Fruit fly (Drosophila melanogaster) whole organism, embryonic: ENCODE results near the gene CG12078.

Experiments
- Atf-2 ChIP-seq: fragments of 200-800 bp; sonication (Bioruptor generic); optimal IDR thresholded peaks from 2 replicates; lab custom pipeline; 2016; ENCODE audit warnings: missing biosample characterization, missing genetic modification characterization
- CG10267 ChIP-seq: fragments of 200-800 bp; sonication (Bioruptor generic); optimal IDR thresholded peaks from 2 replicates; lab custom pipeline; 2018; ENCODE audit warnings: missing biosample characterization, mild to moderate bottlenecking, missing genetic modification characterization, moderate library complexity
- CG10979 ChIP-seq: fragments of 200-800 bp; sonication (Bioruptor generic); optimal IDR thresholded peaks from 2 replicates; lab custom pipeline; 2018; ENCODE audit warnings: missing biosample characterization, mild to moderate bottlenecking, missing genetic modification characterization, moderate library complexity
- CG11695 ChIP-seq: fragments of 200-800 bp; sonication (Bioruptor generic); IDR thresholded peaks from 3 replicates; pipeline ENCODE4 v1.3.6; 2022; ENCODE audit warnings: missing biosample characterization, missing genetic modification characterization
- CG12769 ChIP-seq: fragments of 200-800 bp; sonication (Bioruptor generic); optimal IDR thresholded peaks from 2 replicates; lab custom pipeline; 2019; ENCODE audit warnings: missing biosample characterization, mild to moderate bottlenecking, missing genetic modification characterization, moderate library complexity
- CG14050 ChIP-seq: fragments of 200-800 bp; sonication (Bioruptor generic); IDR thresholded peaks from 3 replicates; pipeline ENCODE4 v1.3.6; 2022; ENCODE audit warnings: missing biosample characterization, missing genetic modification characterization
- CG15073 ChIP-seq: fragments of 200-800 bp; sonication (Bioruptor generic); optimal IDR thresholded peaks from 2 replicates; lab custom pipeline; 2016; ENCODE audit warnings: missing biosample characterization, missing genetic modification characterization
- CG17912 ChIP-seq: fragments of 200-800 bp; sonication (Bioruptor generic); optimal IDR thresholded peaks from 2 replicates; lab custom pipeline; 2018; ENCODE audit warnings: missing biosample characterization, mild to moderate bottlenecking, missing genetic modification characterization
- CG18011 ChIP-seq: fragments of 200-800 bp; sonication (Bioruptor generic); optimal IDR thresholded peaks from 2 replicates; lab custom pipeline; 2017; ENCODE audit warnings: missing biosample characterization, missing genetic modification characterization, mild to moderate bottlenecking, moderate library complexity, missing genotype
- CG2116 ChIP-seq: fragments of 200-800 bp; sonication (Bioruptor generic); optimal IDR thresholded peaks from 3 replicates; lab custom pipeline; 2018; ENCODE audit warnings: missing biosample characterization, mild to moderate bottlenecking, missing genetic modification characterization
- CG2202 ChIP-seq: fragments of 200-800 bp; sonication (Bioruptor generic); optimal IDR thresholded peaks from 2 replicates; lab custom pipeline; 2018; ENCODE audit warnings: missing biosample characterization, mild to moderate bottlenecking, missing genetic modification characterization
- CG30020 ChIP-seq: fragments of 200-800 bp; optimal IDR thresholded peaks from 2 replicates; lab custom pipeline; 2019; ENCODE audit warnings: missing biosample characterization, mild to moderate bottlenecking, missing genetic modification characterization, moderate library complexity
- CG30403 ChIP-seq: fragments of 200-800 bp; sonication (Bioruptor generic); optimal IDR thresholded peaks from 3 replicates; lab custom pipeline; 2016; ENCODE audit warnings: missing biosample characterization, missing genetic modification characterization
- CG30431 ChIP-seq: fragments of 200-800 bp; sonication (Bioruptor generic); optimal IDR thresholded peaks from 2 replicates; lab custom pipeline; 2017; ENCODE audit warnings: missing biosample characterization, missing genetic modification characterization
- CG4617 ChIP-seq: fragments of 200-800 bp; sonication (Bioruptor generic); optimal IDR thresholded peaks from 3 replicates; lab custom pipeline; 2016; ENCODE audit warnings: missing biosample characterization, missing genetic modification characterization, borderline replicate concordance
- CG5245 ChIP-seq: fragments of 200-800 bp; sonication (Bioruptor generic); optimal IDR thresholded peaks from 3 replicates; lab custom pipeline; 2016; ENCODE audit warnings: missing biosample characterization, missing genetic modification characterization
- CG6654 ChIP-seq: fragments of 200-800 bp; sonication (Bioruptor generic); optimal IDR thresholded peaks from 2 replicates; lab custom pipeline; 2017; ENCODE audit warnings: missing biosample characterization, mild to moderate bottlenecking, missing genetic modification characterization
- CG7928 ChIP-seq: fragments of 200-800 bp; sonication (Bioruptor generic); optimal IDR thresholded peaks from 2 replicates; lab custom pipeline; 2017; ENCODE audit warnings: missing biosample characterization, mild to moderate bottlenecking, missing genetic modification characterization
- CG8924 ChIP-seq: fragments of 200-800 bp; optimal IDR thresholded peaks from 3 replicates; lab custom pipeline; 2019; ENCODE audit warnings: missing biosample characterization, mild to moderate bottlenecking, missing genetic modification characterization, moderate library complexity
- CG9797 ChIP-seq: fragments of 200-800 bp; sonication (Bioruptor generic); optimal IDR thresholded peaks from 3 replicates; lab custom pipeline; 2018; ENCODE audit warnings: missing biosample characterization, mild to moderate bottlenecking, missing genetic modification characterization
- Camta ChIP-seq: fragments of 200-800 bp; sonication (Bioruptor generic); optimal IDR thresholded peaks from 2 replicates; lab custom pipeline; 2016; ENCODE audit warnings: missing biosample characterization, missing genetic modification characterization
- Dad ChIP-seq: fragments of 200-800 bp; sonication (Bioruptor generic); optimal IDR thresholded peaks from 3 replicates; lab custom pipeline; 2016; ENCODE audit warnings: missing biosample characterization, missing genetic modification characterization
- Dbx ChIP-seq: fragments of 200-800 bp; sonication (Bioruptor generic); IDR thresholded peaks from 3 replicates; pipeline ENCODE4 v1.3.6; 2022; ENCODE audit warnings: missing biosample characterization, missing genetic modification characterization
- Eip74EF ChIP-seq, 2 experiments: fragments of 200-800 bp in 1 of 2; fragments of >200 bp in 1 of 2; sonication (Bioruptor generic) in 1 of 2; optimal IDR thresholded peaks; 2 replicates each; lab custom pipeline; 2017 to 2019; ENCODE audit warnings: missing biosample characterization in 2 of 2, missing genetic modification characterization in 2 of 2, mild to moderate bottlenecking in 1 of 2, moderate library complexity in 1 of 2
- Hey ChIP-seq: fragments of 200-800 bp; sonication (Bioruptor generic); optimal IDR thresholded peaks from 3 replicates; lab custom pipeline; 2018; ENCODE audit warnings: missing biosample characterization, mild to moderate bottlenecking, missing genetic modification characterization
- HmgD ChIP-seq: fragments of 200-800 bp; sonication (Bioruptor generic); optimal IDR thresholded peaks from 3 replicates; lab custom pipeline; 2016; ENCODE audit warnings: missing biosample characterization, missing genetic modification characterization
- Hr3 ChIP-seq: fragments of 200-800 bp; sonication (Bioruptor generic); optimal IDR thresholded peaks from 3 replicates; lab custom pipeline; 2016; ENCODE audit warnings: missing biosample characterization, missing genetic modification characterization
- Hr51 ChIP-seq, 2 experiments: fragments of 200-800 bp; sonication (Bioruptor generic); optimal IDR thresholded peaks; 2 replicates in 1 of 2; 3 replicates in 1 of 2; lab custom pipeline; 2016 to 2018; ENCODE audit warnings: missing biosample characterization in 2 of 2, missing genetic modification characterization in 2 of 2, mild to moderate bottlenecking in 1 of 2, moderate library complexity in 1 of 2
- Jarid2 ChIP-seq: fragments of 200-800 bp; sonication (Bioruptor generic); optimal IDR thresholded peaks from 3 replicates; lab custom pipeline; 2017; ENCODE audit warnings: mild to moderate bottlenecking, missing biosample characterization, missing genetic modification reagents, missing genetic modification characterization
- Myb ChIP-seq: fragments of 200-800 bp; sonication (Bioruptor generic); optimal IDR thresholded peaks from 2 replicates; lab custom pipeline; 2016; ENCODE audit warnings: missing biosample characterization, missing genetic modification characterization
- Oli ChIP-seq: fragments of 200-800 bp; sonication (Bioruptor generic); optimal IDR thresholded peaks from 2 replicates; lab custom pipeline; 2018; ENCODE audit warnings: missing biosample characterization, mild to moderate bottlenecking, missing genetic modification characterization, moderate library complexity
- cad ChIP-seq: fragments of >200 bp; optimal IDR thresholded peaks from 2 replicates; lab custom pipeline; 2017; ENCODE audit warnings: missing biosample characterization, missing genetic modification characterization
- disco-r ChIP-seq: fragments of 200-800 bp; sonication (Bioruptor generic); optimal IDR thresholded peaks from 2 replicates; lab custom pipeline; 2016; ENCODE audit warnings: missing biosample characterization, missing genetic modification characterization
- dmrt99B ChIP-seq: fragments of 200-800 bp; sonication (Bioruptor generic); optimal IDR thresholded peaks from 2 replicates; lab custom pipeline; 2018; ENCODE audit warnings: missing biosample characterization, mild to moderate bottlenecking, missing genetic modification characterization, moderate library complexity
- dpn ChIP-seq, 2 experiments: fragments of 200-800 bp; sonication (Bioruptor generic); optimal IDR thresholded peaks; 3 replicates each; lab custom pipeline; 2016; ENCODE audit warnings: missing biosample characterization in 2 of 2, missing genetic modification characterization in 2 of 2
- eve ChIP-seq, 2 experiments: fragments of >200 bp; optimal IDR thresholded peaks; 2 replicates each; lab custom pipeline; 2017; ENCODE audit warnings: missing biosample characterization in 2 of 2, missing genetic modification characterization in 2 of 2
- fu2 ChIP-seq: fragments of 200-800 bp; sonication (Bioruptor generic); optimal IDR thresholded peaks from 2 replicates; lab custom pipeline; 2016; ENCODE audit warnings: missing biosample characterization, missing genetic modification characterization
- gsb-n ChIP-seq: fragments of 200-800 bp; sonication (Bioruptor generic); optimal IDR thresholded peaks from 3 replicates; lab custom pipeline; 2018; ENCODE audit warnings: missing biosample characterization, mild to moderate bottlenecking, missing genetic modification characterization
- mld ChIP-seq: fragments of 200-800 bp; sonication (Bioruptor generic); IDR thresholded peaks from 3 replicates; pipeline ENCODE4 v1.3.6; 2022; ENCODE audit warnings: missing biosample characterization, missing genetic modification characterization; ENCODE audit not compliant: partially characterized antibody
- nerfin-1 ChIP-seq: fragments of 200-800 bp; sonication (Bioruptor generic); optimal IDR thresholded peaks from 3 replicates; lab custom pipeline; 2019; ENCODE audit warnings: missing biosample characterization, mild to moderate bottlenecking, missing genetic modification characterization, moderate library complexity
- p53 ChIP-seq: fragments of 200-800 bp; sonication (Bioruptor generic); optimal IDR thresholded peaks from 2 replicates; lab custom pipeline; 2016; ENCODE audit warnings: missing biosample characterization, missing genetic modification characterization
- pita ChIP-seq: fragments of 200-800 bp; sonication (Bioruptor generic); optimal IDR thresholded peaks from 2 replicates; lab custom pipeline; 2017; ENCODE audit warnings: missing biosample characterization, mild to moderate bottlenecking, missing genetic modification characterization
- row ChIP-seq: fragments of 200-800 bp; sonication (Bioruptor generic); IDR thresholded peaks from 3 replicates; pipeline ENCODE4 v1.3.6; 2022; ENCODE audit warnings: missing biosample characterization, missing genetic modification characterization
- schlank ChIP-seq: fragments of 200-800 bp; sonication (Bioruptor generic); optimal IDR thresholded peaks from 2 replicates; lab custom pipeline; 2018; ENCODE audit warnings: missing biosample characterization, mild to moderate bottlenecking, missing genetic modification characterization
- sisA ChIP-seq: fragments of 200-800 bp; sonication (Bioruptor generic); IDR thresholded peaks from 2 replicates; pipeline ENCODE4 v1.3.6; 2022; ENCODE audit warnings: missing biosample characterization, missing genetic modification characterization
- wor ChIP-seq: fragments of 200-800 bp; sonication (Bioruptor generic); IDR thresholded peaks from 2 replicates; pipeline ENCODE4 v1.3.6; 2022; ENCODE audit warnings: missing biosample characterization, missing genetic modification characterization
- z ChIP-seq: fragments of 200-800 bp; sonication (Bioruptor generic); IDR thresholded peaks from 3 replicates; pipeline ENCODE4 v1.3.6; 2022; ENCODE audit warnings: missing biosample characterization, missing genetic modification characterization
- zfh2 ChIP-seq: fragments of 200-800 bp; sonication (Bioruptor generic); optimal IDR thresholded peaks from 2 replicates; lab custom pipeline; 2016; ENCODE audit warnings: missing biosample characterization, missing genetic modification characterization

CG12078 gene

DNA sequence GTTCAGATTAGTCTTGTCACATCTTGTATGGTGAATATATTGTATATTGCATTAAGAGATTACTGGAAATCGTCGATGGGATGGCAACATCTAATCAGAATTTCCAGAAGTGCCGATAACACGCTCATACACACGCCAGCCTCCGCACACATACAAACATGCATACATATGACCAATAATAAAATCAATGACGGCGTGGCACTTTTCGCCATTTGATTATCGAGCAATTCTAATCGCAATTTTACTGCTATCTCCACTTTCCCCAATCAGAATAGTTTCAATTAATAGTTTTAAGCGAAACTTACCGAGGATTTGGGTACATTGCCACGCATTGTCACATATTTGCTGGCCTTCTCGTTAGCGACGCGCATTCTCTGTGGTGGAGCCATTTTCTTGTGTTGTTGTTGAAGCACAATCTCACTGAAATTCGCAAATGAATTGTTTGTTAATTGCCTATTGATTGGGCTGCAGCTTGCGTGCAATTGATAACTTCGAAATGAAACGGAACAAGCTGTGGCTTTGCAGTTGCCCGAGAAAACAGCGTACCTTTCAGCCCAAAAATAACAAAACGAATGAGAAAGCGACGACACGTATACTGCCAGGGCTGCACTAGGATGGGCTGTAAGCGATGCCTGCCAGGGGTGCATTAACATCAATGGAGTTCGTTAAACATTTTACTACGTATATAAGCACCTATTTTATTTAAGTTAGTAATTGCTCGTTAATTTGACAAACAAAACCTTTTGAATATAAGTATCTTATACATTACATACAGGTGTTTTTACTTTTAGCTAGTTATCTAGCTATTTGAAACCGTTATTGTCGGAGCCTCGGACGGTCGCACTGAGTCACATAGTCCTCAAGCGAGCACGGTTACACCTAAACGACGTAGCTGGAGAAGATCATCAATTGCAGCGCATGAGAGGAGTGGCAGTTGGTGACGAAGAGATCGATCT is 45.4 kb downstream of the CG12078 start, which contains the start of the genes CG32276 and gry (continued):
- TF ChIP-seq CG11695 (GFP tag; lab: Robert Waterston, UW) (peak; percentile 73), CG17912 (GFP tag; lab: Kevin White, UChicago) (peak; percentile 7), CG18011 (GFP tag; lab: Kevin White, UChicago) (peak; percentile 49), CG15073 (no peak), CG30020 (peak; percentile 78), gsb-n (tag; lab: Kevin White, UChicago) (no peak), CG30431 (GFP tag; lab: Kevin White, UChicago) (peak; percentile 9), fu2 (GFP tag; lab: Kevin White, UChicago) (peak; percentile 76), CG7928 (GFP tag; lab: Kevin White, UChicago) (peak; percentile 99), nerfin-1 (tag; lab: Kevin White, UChicago) (peak; percentile 53), CG10267 (peak; percentile 82), Oli (tag; lab: Kevin White, UChicago) (peak; percentile 54), mld (GFP tag; lab: Robert Waterston, UW) (no peak), Hr51 (GFP tag; optimal IDR thresholded peaks at IDR 0.05; lab: Kevin White, UChicago) (peak in 1 of 2 experiments; percentile 78), dmrt99B (no peak), HmgD (peak; percentile 65), CG4617 (GFP tag; lab: Kevin White, UChicago) (peak; percentile 86), CG8924 (tag; lab: Kevin White, UChicago) (peak; percentile 82), Atf-2 (GFP tag; lab: Kevin White, UChicago) (peak; percentile 81), wor (GFP tag; lab: Robert Waterston, UW) (peak; percentile 59), Jarid2 (GFP tag; lab: Kevin White, UChicago) (peak; percentile 50)
- TF ChIP-seq, all 482 proteins: peak for 326

dm6 chr3L:3197464-3197863 is 46.6 kb downstream of the CG12078 start, which contains the start of gene CG14966:
CG14966 (minus strand) TSS chr3L:3197631.
- TF ChIP-seq dpn (GFP tag; optimal IDR thresholded peaks at IDR 0.05; lab: Kevin White, UChicago) = peak; percentile 20 to 48
- no peak for TF ChIP-seq Hey (tag; lab: Kevin White, UChicago)
- no peak for TF ChIP-seq CG14050 (GFP tag; lab: Robert Waterston, UW)
- no peak for TF ChIP-seq Eip74EF (GFP tag; optimal IDR thresholded peaks at IDR 0.05; lab: Kevin White, UChicago)
- peak; percentile 43 for TF ChIP-seq CG2116 (GFP tag; lab: Kevin White, UChicago)
- no peak for TF ChIP-seq schlank
- peak; percentile 95 for TF ChIP-seq Myb (GFP tag; lab: Kevin White, UChicago)
- TF ChIP-seq Hr3 (GFP tag; lab: Kevin White, UChicago) = no peak
- peak; percentile 22 for TF ChIP-seq zfh2 (GFP tag; lab: Kevin White, UChicago)
- TF ChIP-seq z (GFP tag; lab: Robert Waterston, UW) = no peak
- peak; percentile 57; the same call in 2 of the 3 replicates for TF ChIP-seq Dbx (GFP tag; lab: Robert Waterston, UW)
- TF ChIP-seq row (GFP tag; lab: Robert Waterston, UW) = peak; percentile 85
- TF ChIP-seq sisA (GFP tag; lab: Robert Waterston, UW) = no peak
- peak; percentile 1 for TF ChIP-seq CG10979 (tag; lab: Kevin White, UChicago)
- TF ChIP-seq pita (GFP tag; lab: Kevin White, UChicago) = no peak
- peak; percentile 0 for TF ChIP-seq Camta (GFP tag; lab: Kevin White, UChicago)
- TF ChIP-seq CG6654 (GFP tag; lab: Kevin White, UChicago) = no peak
- peak; percentile 35 for TF ChIP-seq CG9797 (GFP tag; lab: Kevin White, UChicago)
- peak; percentile 11 for TF ChIP-seq p53 (GFP tag; lab: Kevin White, UChicago)
- TF ChIP-seq cad (GFP tag; lab: Kevin White, UChicago) = no peak
- peak; percentile 13 for TF ChIP-seq CG30403 (GFP tag; lab: Kevin White, UChicago)
- TF ChIP-seq disco-r (GFP tag; lab: Kevin White, UChicago) = no peak
- no peak for TF ChIP-seq eve (GFP tag; optimal IDR thresholded peaks at IDR 0.05; lab: Kevin White, UChicago)
- no peak for TF ChIP-seq CG5245
- TF ChIP-seq CG2202 (tag; lab: Kevin White, UChicago) = no peak
- TF ChIP-seq CG12769 (tag; lab: Kevin White, UChicago) = peak; percentile 44
- no peak for TF ChIP-seq Dad (GFP tag; lab: Kevin White, UChicago)
